Fruit fly (Drosophila melanogaster) whole organism, prepupa: ENCODE data around the gene Rab11.
A peak's percentile ranks its signal among the peaks of the same experiment; 100 is the strongest.

Experiments
- CG10631 ChIP-seq: fragments of 200-800 bp; sonication (Bioruptor generic); optimal IDR thresholded peaks from 2 replicates; lab custom pipeline; 2016; ENCODE audit warnings: missing biosample characterization, missing genetic modification characterization
- CG11294 ChIP-seq: fragments of 200-800 bp; sonication (Bioruptor generic); IDR thresholded peaks from 2 replicates; pipeline ENCODE4 v1.3.6; 2022; ENCODE audit warnings: missing biosample characterization, missing genetic modification characterization
- CG31627 ChIP-seq: fragments of 200-800 bp; sonication (Bioruptor generic); optimal IDR thresholded peaks from 3 replicates; lab custom pipeline; 2016; ENCODE audit warnings: missing biosample characterization, missing genetic modification characterization
- salr ChIP-seq, 2 experiments: fragments of 200-800 bp; sonication (Bioruptor generic); optimal IDR thresholded peaks; 3 replicates each; lab custom pipeline; 2016 to 2018; ENCODE audit warnings: missing biosample characterization in 2 of 2, missing genetic modification characterization in 2 of 2, mild to moderate bottlenecking in 1 of 2

- TF ChIP-seq salr (GFP tag; optimal IDR thresholded peaks at IDR 0.05; lab: Kevin White, UChicago) (no peak), CG31627 (peak; percentile 68), CG10631 (GFP tag; lab: Kevin White, UChicago) (no peak), CG11294 (no peak; the same call in 1 of the 2 replicates)
Measured at dm6 chr3R:21101453-21102214, 9.6 kb upstream of the Rab11 start, which contains the start of the genes CG7044 and Tbc1d22.
